Worm (Caenorhabditis elegans): Measurements from ENCODE around the gene F11C1.7.
A peak's percentile ranks its signal among the peaks of the same experiment; 100 is the strongest.

DNA sequence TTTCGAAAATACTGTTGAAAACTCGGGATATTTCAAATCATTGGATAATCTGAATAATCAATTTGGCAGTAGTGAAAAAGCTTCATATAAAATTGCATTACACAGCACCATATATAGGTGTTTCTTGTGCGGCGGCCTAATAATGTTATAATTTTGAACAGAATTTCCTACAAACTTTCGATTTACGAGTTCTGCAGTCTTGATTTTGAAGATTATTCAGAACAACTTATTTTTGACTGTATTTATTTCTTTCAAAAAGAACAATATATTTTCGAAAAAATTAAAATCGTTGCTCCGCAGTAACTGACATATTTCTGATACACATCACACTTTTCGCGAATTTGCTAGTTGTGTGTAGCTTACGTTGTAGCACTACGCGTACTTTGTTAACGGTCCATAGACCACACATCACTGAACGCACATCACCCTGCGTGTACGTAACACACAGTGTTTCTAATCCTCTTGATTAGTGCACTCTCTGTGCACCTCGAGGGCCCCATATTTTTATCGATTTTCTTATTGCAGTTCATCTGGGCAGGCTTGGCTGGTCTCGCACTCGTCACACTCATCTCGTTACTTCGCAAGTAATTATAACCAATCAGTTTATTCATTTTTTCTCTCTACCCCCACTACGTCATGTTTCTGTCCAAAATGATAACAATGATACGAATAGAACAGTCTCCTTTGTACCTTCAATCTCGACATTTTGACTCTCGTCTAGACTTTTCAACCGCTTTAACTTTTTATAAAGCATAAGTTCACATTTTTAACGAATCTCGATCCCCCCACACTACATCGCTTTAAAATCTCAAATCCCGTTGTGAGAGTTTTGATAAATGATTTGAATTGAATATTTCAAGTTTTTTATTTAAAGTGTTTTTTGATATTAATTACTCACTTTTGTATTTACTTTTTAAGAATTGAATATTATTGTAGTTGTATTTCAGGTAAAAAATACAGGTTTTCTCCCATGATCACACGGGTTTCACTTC lies 1.7 kb downstream of the F11C1.7 start, which contains the start of the genes F11C1.1 and vwa-8:
- no peak for TF ChIP-seq med-1 (GFP tag; optimal IDR thresholded peaks at IDR 0.05; ENCODE audit: insufficient read depth)
- TF ChIP-seq ref-1 (GFP tag; conservative IDR thresholded peaks at IDR 0.05): no peak
- no peak for TF ChIP-seq tab-1 (GFP tag; IDR thresholded peaks at IDR 0.05)
- TF ChIP-seq klf-2 (GFP tag; conservative IDR thresholded peaks at IDR 0.05): no peak
- TF ChIP-seq ztf-29 (GFP tag; IDR thresholded peaks at IDR 0.05): no peak
- TF ChIP-seq ztf-23 (GFP tag; IDR thresholded peaks at IDR 0.05): no peak
- TF ChIP-seq T22C8.4 (GFP tag; IDR thresholded peaks at IDR 0.05): peak; percentile 59; the same call in 1 of the 2 replicates
- TF ChIP-seq flt-1 (GFP tag; IDR thresholded peaks at IDR 0.05): no peak
